Fruit fly (Drosophila melanogaster) whole organism, embryonic: Measurements from ENCODE around the gene Bcat.
A peak's percentile ranks its signal among the peaks of the same experiment; 100 is the strongest.

Experiments used
- Abd-B ChIP-seq: fragments of 200-800 bp; sonication (Bioruptor generic); optimal IDR thresholded peaks from 2 replicates; lab custom pipeline; 2018; ENCODE audit warnings: missing biosample characterization, mild to moderate bottlenecking, missing genetic modification characterization, moderate library complexity
- Aef1 ChIP-seq: fragments of 200-800 bp; sonication (Bioruptor generic); IDR thresholded peaks from 3 replicates; pipeline ENCODE4 v1.3.6; 2022; ENCODE audit warnings: missing biosample characterization, missing genetic modification characterization
- CG10209 ChIP-seq: fragments of 200-800 bp; sonication (Bioruptor generic); optimal IDR thresholded peaks from 3 replicates; lab custom pipeline; 2017; ENCODE audit warnings: missing biosample characterization, mild to moderate bottlenecking, missing genetic modification characterization, missing genetic modification reagents
- CG10979 ChIP-seq: fragments of 200-800 bp; sonication (Bioruptor generic); optimal IDR thresholded peaks from 2 replicates; lab custom pipeline; 2018; ENCODE audit warnings: missing biosample characterization, mild to moderate bottlenecking, missing genetic modification characterization, moderate library complexity
- CG11398 ChIP-seq: fragments of 200-800 bp; sonication (Bioruptor generic); optimal IDR thresholded peaks from 2 replicates; lab custom pipeline; 2016; ENCODE audit warnings: missing biosample characterization, missing genetic modification characterization
- CG14965 ChIP-seq: fragments of 200-800 bp; sonication (Bioruptor generic); optimal IDR thresholded peaks from 2 replicates; lab custom pipeline; 2016; ENCODE audit warnings: missing biosample characterization, missing genetic modification characterization, borderline replicate concordance
- CG17186 ChIP-seq: fragments of 200-800 bp; sonication (Bioruptor generic); optimal IDR thresholded peaks from 3 replicates; lab custom pipeline; 2017; ENCODE audit warnings: missing biosample characterization, missing genetic modification reagents, missing genetic modification characterization
- CG17612 ChIP-seq: fragments of 200-800 bp; sonication (Bioruptor generic); IDR thresholded peaks from 2 replicates; pipeline ENCODE4 v1.3.6; 2022; ENCODE audit warnings: missing biosample characterization, missing genetic modification characterization
- CG18764 ChIP-seq: fragments of 200-800 bp; sonication (Bioruptor generic); optimal IDR thresholded peaks from 3 replicates; lab custom pipeline; 2016; ENCODE audit warnings: missing biosample characterization, missing genetic modification characterization
- CG2120 ChIP-seq: fragments of 200-800 bp; sonication (Bioruptor generic); optimal IDR thresholded peaks from 3 replicates; lab custom pipeline; 2016; ENCODE audit warnings: missing biosample characterization, missing genetic modification characterization
- CG2875 ChIP-seq: fragments of 200-800 bp; sonication (Bioruptor generic); optimal IDR thresholded peaks from 2 replicates; lab custom pipeline; 2017; ENCODE audit warnings: missing biosample characterization, mild to moderate bottlenecking, missing genetic modification characterization, missing genetic modification reagents
- CG31388 ChIP-seq: fragments of 200-800 bp; sonication (Bioruptor generic); optimal IDR thresholded peaks from 2 replicates; lab custom pipeline; 2016; ENCODE audit warnings: missing biosample characterization, missing genetic modification characterization
- CG3163 ChIP-seq: fragments of 200-800 bp; sonication (Bioruptor generic); optimal IDR thresholded peaks from 3 replicates; lab custom pipeline; 2016; ENCODE audit warnings: missing biosample characterization, missing genetic modification characterization
- CG32772 ChIP-seq: fragments of 200-800 bp; sonication (Bioruptor generic); IDR thresholded peaks from 2 replicates; pipeline ENCODE4 v1.3.6; 2022; ENCODE audit warnings: missing biosample characterization, missing genetic modification characterization
- CG33213 ChIP-seq: fragments of 200-800 bp; sonication (Bioruptor generic); optimal IDR thresholded peaks from 3 replicates; lab custom pipeline; 2016; ENCODE audit warnings: missing biosample characterization, missing genetic modification characterization
- CG34376 ChIP-seq: fragments of 200-800 bp; sonication (Bioruptor generic); optimal IDR thresholded peaks from 2 replicates; lab custom pipeline; 2018; ENCODE audit warnings: missing biosample characterization, mild to moderate bottlenecking, missing genetic modification characterization
- CG5245 ChIP-seq: fragments of 200-800 bp; sonication (Bioruptor generic); optimal IDR thresholded peaks from 3 replicates; lab custom pipeline; 2016; ENCODE audit warnings: missing biosample characterization, missing genetic modification characterization
- CG7372 ChIP-seq: fragments of 200-800 bp; sonication (Bioruptor generic); IDR thresholded peaks from 2 replicates; pipeline ENCODE4 v1.3.6; 2022; ENCODE audit warnings: missing biosample characterization, missing genetic modification characterization
- CG8359 ChIP-seq: fragments of 200-800 bp; sonication (Bioruptor generic); optimal IDR thresholded peaks from 2 replicates; lab custom pipeline; 2017; ENCODE audit warnings: missing biosample characterization, mild to moderate bottlenecking, missing genetic modification characterization, borderline replicate concordance
- CHES-1-like ChIP-seq: fragments of 200-800 bp; sonication (Bioruptor generic); optimal IDR thresholded peaks from 2 replicates; lab custom pipeline; 2016; ENCODE audit warnings: missing biosample characterization, missing genetic modification characterization
- CrebB ChIP-seq: fragments of 200-800 bp; sonication (Bioruptor generic); optimal IDR thresholded peaks from 3 replicates; lab custom pipeline; 2018; ENCODE audit warnings: missing biosample characterization, mild to moderate bottlenecking, missing genetic modification characterization
- Fer2 ChIP-seq: fragments of 200-800 bp; sonication (Bioruptor generic); optimal IDR thresholded peaks from 2 replicates; lab custom pipeline; 2018; ENCODE audit warnings: missing biosample characterization, mild to moderate bottlenecking, missing genetic modification characterization, moderate library complexity
- H15 ChIP-seq: fragments of 200-800 bp; sonication (Bioruptor generic); IDR thresholded peaks from 3 replicates; pipeline ENCODE4 v1.3.6; 2022; ENCODE audit warnings: missing biosample characterization, missing genetic modification characterization
- HLH54F ChIP-seq: fragments of 200-800 bp; sonication (Bioruptor generic); optimal IDR thresholded peaks from 3 replicates; lab custom pipeline; 2016; ENCODE audit warnings: missing biosample characterization, missing genetic modification characterization
- Hmx ChIP-seq: fragments of 200-800 bp; sonication (Bioruptor generic); optimal IDR thresholded peaks from 2 replicates; lab custom pipeline; 2016; ENCODE audit warnings: missing biosample characterization, missing genetic modification characterization
- Hr51 ChIP-seq, 2 experiments: fragments of 200-800 bp; sonication (Bioruptor generic); optimal IDR thresholded peaks; 2 replicates in 1 of 2; 3 replicates in 1 of 2; lab custom pipeline; 2016 to 2018; ENCODE audit warnings: missing biosample characterization in 2 of 2, missing genetic modification characterization in 2 of 2, mild to moderate bottlenecking in 1 of 2, moderate library complexity in 1 of 2
- Hr78 ChIP-seq, 2 experiments: fragments of 200-800 bp in 1 of 2; fragments of >200 bp in 1 of 2; sonication (Bioruptor generic) in 1 of 2; optimal IDR thresholded peaks; 2 replicates each; lab custom pipeline; 2017 to 2019; ENCODE audit warnings: missing biosample characterization in 2 of 2, missing genetic modification characterization in 2 of 2, mild to moderate bottlenecking in 1 of 2, moderate library complexity in 1 of 2
- PHDP ChIP-seq: fragments of 200-800 bp; sonication (Bioruptor generic); optimal IDR thresholded peaks from 3 replicates; lab custom pipeline; 2018; ENCODE audit warnings: missing biosample characterization, mild to moderate bottlenecking, missing genetic modification characterization, moderate library complexity
- ap ChIP-seq: fragments of 200-800 bp; sonication (Bioruptor generic); IDR thresholded peaks from 2 replicates; pipeline ENCODE4 v1.3.6; 2022; ENCODE audit warnings: missing biosample characterization, missing genetic modification characterization
- az2 ChIP-seq: fragments of 200-800 bp; sonication (Bioruptor generic); optimal IDR thresholded peaks from 3 replicates; lab custom pipeline; 2016; ENCODE audit warnings: missing biosample characterization, missing genetic modification characterization
- bsh ChIP-seq, 2 experiments: fragments of 200-800 bp; sonication (Bioruptor generic); optimal IDR thresholded peaks; 2 replicates each; lab custom pipeline; 2017 to 2018; ENCODE audit warnings: mild to moderate bottlenecking in 2 of 2, missing biosample characterization in 2 of 2, missing genetic modification characterization in 2 of 2, moderate library complexity in 1 of 2
- chinmo ChIP-seq: fragments of 200-800 bp; sonication (Bioruptor generic); IDR thresholded peaks from 4 replicates; pipeline ENCODE4 v1.3.6; 2022; ENCODE audit warnings: missing biosample characterization, missing genetic modification characterization; ENCODE audit not compliant: partially characterized antibody
- dan ChIP-seq: fragments of 200-800 bp; sonication (Bioruptor generic); IDR thresholded peaks from 2 replicates; pipeline ENCODE4 v1.3.6; 2022; ENCODE audit warnings: missing biosample characterization, missing genetic modification characterization
- danr ChIP-seq: fragments of 200-800 bp; sonication (Bioruptor generic); IDR thresholded peaks from 2 replicates; pipeline ENCODE4 v1.3.6; 2022; ENCODE audit warnings: missing biosample characterization, missing genetic modification characterization
- dimm ChIP-seq: fragments of 200-800 bp; sonication (Bioruptor generic); IDR thresholded peaks from 2 replicates; pipeline ENCODE4 v1.3.6; 2022; ENCODE audit warnings: missing biosample characterization, missing genetic modification characterization
- dysf ChIP-seq: fragments of 200-800 bp; sonication (Bioruptor generic); IDR thresholded peaks from 3 replicates; pipeline ENCODE4 v1.3.6; 2022; ENCODE audit warnings: missing biosample characterization, missing genetic modification characterization
- emc ChIP-seq: fragments of 200-800 bp; sonication (Bioruptor generic); optimal IDR thresholded peaks from 2 replicates; lab custom pipeline; 2016; ENCODE audit warnings: missing biosample characterization, missing genetic modification characterization
- gsb-n ChIP-seq: fragments of 200-800 bp; sonication (Bioruptor generic); optimal IDR thresholded peaks from 3 replicates; lab custom pipeline; 2018; ENCODE audit warnings: missing biosample characterization, mild to moderate bottlenecking, missing genetic modification characterization
- hkb ChIP-seq, 2 experiments: fragments of 200-800 bp in 1 of 2; fragments of >200 bp in 1 of 2; sonication (Bioruptor generic) in 1 of 2; IDR thresholded peaks in 1 of 2; optimal IDR thresholded peaks in 1 of 2; 2 replicates each; pipeline versions ENCODE4 v1.3.6 to Lab custom; 2017 to 2022; ENCODE audit warnings: missing biosample characterization in 1 of 2, missing genetic modification characterization in 1 of 2
- hth ChIP-seq: fragments of >200 bp; optimal IDR thresholded peaks from 2 replicates; lab custom pipeline; 2017; ENCODE audit warnings: inconsistent platforms
- klu ChIP-seq: fragments of 200-800 bp; sonication (Bioruptor generic); IDR thresholded peaks from 2 replicates; pipeline ENCODE4 v1.3.6; 2022; ENCODE audit warnings: missing biosample characterization, missing genetic modification characterization
- lilli ChIP-seq: fragments of 200-800 bp; sonication (Bioruptor generic); optimal IDR thresholded peaks from 3 replicates; lab custom pipeline; 2016; ENCODE audit warnings: missing biosample characterization, missing genetic modification characterization
- pho ChIP-seq: fragments of 200-800 bp; sonication (Bioruptor generic); optimal IDR thresholded peaks from 2 replicates; lab custom pipeline; 2016; ENCODE audit warnings: missing biosample characterization, missing genetic modification characterization
- rib ChIP-seq: fragments of 200-800 bp; sonication (Bioruptor generic); IDR thresholded peaks from 2 replicates; pipeline ENCODE4 v1.3.6; 2022; ENCODE audit warnings: missing biosample characterization, missing genetic modification characterization
- sc ChIP-seq, 3 experiments: fragments of >200 bp in 2 of 3; fragments of 200-800 bp in 1 of 3; sonication (Bioruptor generic) in 1 of 3; optimal IDR thresholded peaks; 2 replicates in 2 of 3; 3 replicates in 1 of 3; lab custom pipeline; 2017; ENCODE audit warnings: mild to moderate bottlenecking in 1 of 3, missing biosample characterization in 1 of 3, missing genetic modification characterization in 1 of 3, missing genetic modification reagents in 1 of 3
- stwl ChIP-seq: fragments of 200-800 bp; sonication (Bioruptor generic); optimal IDR thresholded peaks from 3 replicates; lab custom pipeline; 2018; ENCODE audit warnings: missing biosample characterization, mild to moderate bottlenecking, missing genetic modification characterization, moderate library complexity
- sug ChIP-seq: fragments of 200-800 bp; optimal IDR thresholded peaks from 2 replicates; lab custom pipeline; 2019; ENCODE audit warnings: missing biosample characterization, mild to moderate bottlenecking, missing genetic modification characterization, moderate library complexity
- tup ChIP-seq: fragments of 200-800 bp; sonication (Bioruptor generic); optimal IDR thresholded peaks from 2 replicates; lab custom pipeline; 2016; ENCODE audit warnings: missing biosample characterization, mild to moderate bottlenecking, missing genetic modification characterization, moderate library complexity
- zf30C ChIP-seq: fragments of 200-800 bp; sonication (Bioruptor generic); optimal IDR thresholded peaks from 3 replicates; lab custom pipeline; 2018; ENCODE audit warnings: missing biosample characterization, mild to moderate bottlenecking, missing genetic modification characterization

The Bcat gene

dm6 chrX:13387373-13387850, 9.3 kb upstream of the Bcat start, which contains the start of the genes Ype and CG1662 (continued):
- peak in 1 of 2 experiments; percentile 58 for TF ChIP-seq bsh (GFP tag; optimal IDR thresholded peaks at IDR 0.05; lab: Kevin White, UChicago)
- TF ChIP-seq tup (GFP tag; lab: Kevin White, UChicago), result peak; percentile 55
- TF ChIP-seq CG10209 (GFP tag; lab: Kevin White, UChicago), result peak; percentile 75
- peak; percentile 7 for TF ChIP-seq CG31388 (GFP tag; lab: Kevin White, UChicago)
- TF ChIP-seq CG18764, result peak; percentile 37
- TF ChIP-seq Aef1 (GFP tag; lab: Robert Waterston, UW), result peak; percentile 69
- no peak for TF ChIP-seq CG14965
- TF ChIP-seq CG34376 (GFP tag; lab: Kevin White, UChicago), result peak; percentile 47
- TF ChIP-seq CG5245, result peak; percentile 47
- peak; percentile 24 for TF ChIP-seq CG33213 (GFP tag; lab: Kevin White, UChicago)
- TF ChIP-seq CHES-1-like, result peak; percentile 67
- TF ChIP-seq dan, result no peak
- peak; percentile 38 for TF ChIP-seq stwl
- no peak for TF ChIP-seq dimm (GFP tag; lab: Robert Waterston, UW)
- TF ChIP-seq danr (GFP tag; lab: Robert Waterston, UW), result no peak
- peak; percentile 65 for TF ChIP-seq Fer2 (tag; lab: Kevin White, UChicago)
- no peak for TF ChIP-seq CrebB
- no peak for TF ChIP-seq sc (optimal IDR thresholded peaks at IDR 0.05; lab: Kevin White, UChicago)
- TF ChIP-seq sc (GFP tag; optimal IDR thresholded peaks at IDR 0.05; lab: Kevin White, UChicago), result peak; percentile 15
- no peak for TF ChIP-seq hth (lab: Kevin White, UChicago)
- peak; percentile 75 for TF ChIP-seq sug (tag; lab: Kevin White, UChicago)
- TF ChIP-seq Hr78 (GFP tag; optimal IDR thresholded peaks at IDR 0.05; lab: Kevin White, UChicago), result no peak
- TF ChIP-seq CG17186 (GFP tag; lab: Kevin White, UChicago), result peak; percentile 53
- TF ChIP-seq emc (GFP tag; lab: Kevin White, UChicago), result peak; percentile 28
- peak; percentile 43 for TF ChIP-seq Hmx
- peak; percentile 86 for TF ChIP-seq CG2120 (GFP tag; lab: Kevin White, UChicago)
- peak; percentile 88 for TF ChIP-seq chinmo (GFP tag; lab: Robert Waterston, UW)
- peak; percentile 25 for TF ChIP-seq CG2875 (GFP tag; lab: Kevin White, UChicago)
- no peak for TF ChIP-seq hkb (optimal IDR thresholded peaks at IDR 0.05; lab: Kevin White, UChicago)
- TF ChIP-seq hkb (GFP tag; IDR thresholded peaks at IDR 0.05; lab: Robert Waterston, UW), result peak; percentile 59
- TF ChIP-seq CG7372, result peak; percentile 52; the same call in 1 of the 2 replicates
- no peak for TF ChIP-seq zf30C (GFP tag; lab: Kevin White, UChicago)
- TF ChIP-seq CG32772, result peak; percentile 56
- peak; percentile 33; the same call in 1 of the 2 replicates for TF ChIP-seq ap (GFP tag; lab: Robert Waterston, UW)
- peak; percentile 61 for TF ChIP-seq CG10979 (tag; lab: Kevin White, UChicago)
- peak; percentile 72 for TF ChIP-seq PHDP (tag; lab: Kevin White, UChicago)
- no peak for TF ChIP-seq CG17612 (GFP tag; lab: Robert Waterston, UW)
- TF ChIP-seq CG3163 (GFP tag; lab: Kevin White, UChicago), result peak; percentile 35
- TF ChIP-seq dysf (GFP tag; lab: Robert Waterston, UW), result peak; percentile 72
- no peak for TF ChIP-seq CG11398
- TF ChIP-seq lilli, result peak; percentile 84
- peak; percentile 47; the same call in 1 of the 3 replicates for TF ChIP-seq H15 (GFP tag; lab: Robert Waterston, UW)
- TF ChIP-seq Hr51 (GFP tag; optimal IDR thresholded peaks at IDR 0.05; lab: Kevin White, UChicago), result peak; percentile 59 to 73
- no peak for TF ChIP-seq CG8359 (GFP tag; lab: Kevin White, UChicago)
- TF ChIP-seq Abd-B (GFP tag; lab: Kevin White, UChicago), result peak; percentile 77
- peak; percentile 24 for TF ChIP-seq gsb-n
- peak; percentile 71 for TF ChIP-seq HLH54F
- peak; percentile 52; the same call in 1 of the 2 replicates for TF ChIP-seq klu (GFP tag; lab: Robert Waterston, UW)
- peak; percentile 63; the same call in 1 of the 2 replicates for TF ChIP-seq rib (GFP tag; lab: Robert Waterston, UW)
- TF ChIP-seq az2 (GFP tag; lab: Kevin White, UChicago), result peak; percentile 78
- TF ChIP-seq pho, result peak; percentile 77
